Worm (Caenorhabditis elegans): ENCODE data around the gene ugt-60.

- TF ChIP-seq dao-5 (tag; optimal IDR thresholded peaks at IDR 0.05) (no peak), him-1 (tag; optimal IDR thresholded peaks at IDR 0.05) (no peak), W03F9.2 (tag; optimal IDR thresholded peaks at IDR 0.05) (no peak)
These were observed 33.8 kb downstream of the ugt-60 start for ce11 chrIII:9645099-9645498.

Data from whole organism, L4/young adult.